Fruit fly (Drosophila melanogaster): ENCODE results near the gene Ccm3.

Gene Ccm3

dm6 chr3R:15356645-15357431 is 14.9 kb upstream of the Ccm3 start, which contains the start of the genes Atg4b and Hibch (continued):
- TF ChIP-seq CG4854 (GFP tag; optimal IDR thresholded peaks at IDR 0.05) (peak; percentile 16), nerfin-2 (GFP tag; IDR thresholded peaks at IDR 0.05; ENCODE audit: partially characterized antibody) (no peak), nau (GFP tag; optimal IDR thresholded peaks at IDR 0.05) (no peak), mirr (GFP tag; optimal IDR thresholded peaks at IDR 0.05) (peak; percentile 46), HmgZ (tag; optimal IDR thresholded peaks at IDR 0.05) (peak; percentile 77), Awh (GFP tag; IDR thresholded peaks at IDR 0.05) (0 out of 2 replicates have a peak, but pooled peaks have one; percentile 47), fru (optimal IDR thresholded peaks at IDR 0.05) (no peak), Ptx1 (GFP tag; IDR thresholded peaks at IDR 0.05) (peak; percentile 90), klu (GFP tag; IDR thresholded peaks at IDR 0.05) (peak; percentile 87), amos (GFP tag; IDR thresholded peaks at IDR 0.05; ENCODE audit: partially characterized antibody) (peak; percentile 41; the same call in 1 of the 2 replicates), br (optimal IDR thresholded peaks at IDR 0.05) (no peak), hth (optimal IDR thresholded peaks at IDR 0.05) (no peak), zen2 (GFP tag; IDR thresholded peaks at IDR 0.05; ENCODE audit: partially characterized antibody) (no peak), CG31365 (tag; optimal IDR thresholded peaks at IDR 0.05) (no peak), ewg (GFP tag; optimal IDR thresholded peaks at IDR 0.05) (peak; percentile 98), CG10147 (GFP tag; optimal IDR thresholded peaks at IDR 0.05) (peak; percentile 85), C15 (GFP tag; IDR thresholded peaks at IDR 0.05) (0 out of 3 replicates have a peak, but pooled peaks have one; percentile 18), CG17802 (tag; optimal IDR thresholded peaks at IDR 0.05) (peak; percentile 23), CG12071 (GFP tag; optimal IDR thresholded peaks at IDR 0.05) (no peak), Med (GFP tag) (peak; percentile 70), CG13775 (GFP tag; optimal IDR thresholded peaks at IDR 0.05) (peak; percentile 87), nmo (GFP tag; optimal IDR thresholded peaks at IDR 0.05) (peak; percentile 79), chn (GFP tag; optimal IDR thresholded peaks at IDR 0.05) (peak; percentile 61), CG30403 (GFP tag; optimal IDR thresholded peaks at IDR 0.05) (peak; percentile 91), CG12942 (GFP tag; optimal IDR thresholded peaks at IDR 0.05) (peak; percentile 74), Side (GFP tag; optimal IDR thresholded peaks at IDR 0.05) (no peak), CG18599 (GFP tag; optimal IDR thresholded peaks at IDR 0.05) (peak; percentile 91), MBD-R2 (GFP tag; IDR thresholded peaks at IDR 0.05) (peak; percentile 87), fd96Cb (tag; optimal IDR thresholded peaks at IDR 0.05) (peak; percentile 82), fd3F (GFP tag; optimal IDR thresholded peaks at IDR 0.05) (peak; percentile 79), gem (tag; optimal IDR thresholded peaks at IDR 0.05) (peak; percentile 92), Antp (GFP tag; optimal IDR thresholded peaks at IDR 0.05) (no peak), sens (GFP tag) (peak; percentile 3), vnd (GFP tag; IDR thresholded peaks at IDR 0.05; ENCODE audit: partially characterized antibody) (no peak), vvl (GFP tag; IDR thresholded peaks at IDR 0.05) (peak; percentile 81; the same call in 1 of the 2 replicates), Atf3 (GFP tag; optimal IDR thresholded peaks at IDR 0.05) (no peak), Sox100B (GFP tag; optimal IDR thresholded peaks at IDR 0.05) (no peak), NC2β (GFP tag; optimal IDR thresholded peaks at IDR 0.05) (no peak), TFAM (GFP tag; optimal IDR thresholded peaks at IDR 0.05) (no peak), dysf (GFP tag; IDR thresholded peaks at IDR 0.05) (peak; percentile 85), CG2199 (GFP tag; IDR thresholded peaks at IDR 0.05) (no peak), CG10267 (tag; optimal IDR thresholded peaks at IDR 0.05) (peak; percentile 81), Dll (GFP tag; IDR thresholded peaks at IDR 0.05; ENCODE audit: partially characterized antibody) (no peak), CG14441 (GFP tag; IDR thresholded peaks at IDR 0.05) (peak; percentile 78), tna (GFP tag; IDR thresholded peaks at IDR 0.05; ENCODE audit: partially characterized antibody) (no peak), CG12236 (GFP tag; optimal IDR thresholded peaks at IDR 0.05) (no peak), trh (GFP tag; optimal IDR thresholded peaks at IDR 0.05) (peak; percentile 45), Rx (GFP tag; IDR thresholded peaks at IDR 0.05) (peak; percentile 71; the same call in 1 of the 2 replicates), Asciz (GFP tag; optimal IDR thresholded peaks at IDR 0.05) (no peak), CG11504 (tag; optimal IDR thresholded peaks at IDR 0.05) (no peak)
